Worm (Caenorhabditis elegans) whole organism, L3 larva: Measurements from ENCODE around the gene spn-4.

Experiments
- aly-2 ChIP-seq: fragments of 150-350 bp; optimal IDR thresholded peaks from 2 replicates; lab custom pipeline; 2014; ENCODE audit warnings: missing biosample characterization, missing genetic modification characterization
- fkh-10 ChIP-seq: sonication (generic microtip); optimal IDR thresholded peaks from 2 replicates; lab custom pipeline; 2017; ENCODE audit warnings: missing biosample characterization, missing genetic modification reagents, missing genetic modification characterization
- fkh-2 ChIP-seq: fragments of 150-350 bp; optimal IDR thresholded peaks from 2 replicates; lab custom pipeline; 2014; ENCODE audit warnings: missing biosample characterization, missing genetic modification reagents, missing genetic modification characterization
- lsy-12 ChIP-seq: sonication (generic microtip); optimal IDR thresholded peaks from 2 replicates; lab custom pipeline; 2016; ENCODE audit warnings: mild to moderate bottlenecking, missing genetic modification characterization, missing compliant biosample characterization
- mdl-1 ChIP-seq: fragments of 150-350 bp; optimal IDR thresholded peaks from 2 replicates; lab custom pipeline; 2014; ENCODE audit warnings: missing biosample characterization, missing genetic modification characterization
- nfya-1 ChIP-seq: sonication (generic microtip); optimal IDR thresholded peaks from 2 replicates; lab custom pipeline; 2017; ENCODE audit warnings: missing genetic modification characterization, mild to moderate bottlenecking, missing compliant biosample characterization, antibody characterized with exemption, moderate library complexity; ENCODE audit not compliant: insufficient read depth
- nhr-11 ChIP-seq: fragments of 150-350 bp; optimal IDR thresholded peaks from 2 replicates; lab custom pipeline; 2014; ENCODE audit warnings: missing biosample characterization, missing genetic modification characterization
- nhr-28 ChIP-seq: fragments of 150-350 bp; optimal IDR thresholded peaks from 2 replicates; lab custom pipeline; 2014; ENCODE audit warnings: missing biosample characterization, missing genetic modification characterization
- nhr-76 ChIP-seq: fragments of 150-350 bp; sonication (generic microtip); optimal IDR thresholded peaks from 5 replicates; lab custom pipeline; 2014; ENCODE audit warnings: missing biosample characterization, missing genetic modification characterization
- snpc-4 ChIP-seq: fragments of 150-350 bp; optimal IDR thresholded peaks from 2 replicates; lab custom pipeline; 2014; ENCODE audit warnings: missing biosample characterization, missing genetic modification characterization
- unc-62 ChIP-seq: fragments of 150-350 bp; sonication (generic microtip); optimal IDR thresholded peaks from 4 replicates; lab custom pipeline; 2014; ENCODE audit warnings: missing biosample characterization, missing genetic modification reagents, missing genetic modification characterization
- zag-1 ChIP-seq: fragments of 150-350 bp; optimal IDR thresholded peaks from 2 replicates; lab custom pipeline; 2014; ENCODE audit warnings: missing biosample characterization, missing genetic modification characterization
- ztf-4 ChIP-seq: fragments of 150-350 bp; optimal IDR thresholded peaks from 2 replicates; lab custom pipeline; 2014; ENCODE audit warnings: missing biosample characterization, missing genetic modification characterization

- TF ChIP-seq nfya-1 (tag; lab: Kevin White, UChicago) (no peak), lsy-12 (no peak), nhr-11 (no peak), unc-62 (GFP tag; lab: Kevin White, UChicago) (no peak), snpc-4 (tag; lab: Kevin White, UChicago) (no peak), zag-1 (no peak), ztf-4 (tag; lab: Kevin White, UChicago) (no peak), mdl-1 (tag; lab: Kevin White, UChicago) (no peak), nhr-28 (tag; lab: Kevin White, UChicago) (no peak), fkh-2 (tag; lab: Kevin White, UChicago) (no peak), nhr-76 (no peak), fkh-10 (GFP tag; lab: Kevin White, UChicago) (no peak), aly-2 (no peak)
Measured at ce11 chrV:6813862-6814261, 29.2 kb upstream of the spn-4 start.
